Worm (Caenorhabditis elegans) whole organism, L3 larva: ENCODE results near the gene let-4.

Experiments
- R02D3.7 ChIP-seq: fragments of 150-350 bp; optimal IDR thresholded peaks from 2 replicates; lab custom pipeline; 2014; ENCODE audit warnings: missing biosample characterization, missing genetic modification characterization
- ZK546.5 ChIP-seq: sonication (generic microtip); optimal IDR thresholded peaks from 2 replicates; lab custom pipeline; 2017; ENCODE audit warnings: missing biosample characterization, missing genetic modification characterization
- aly-2 ChIP-seq: fragments of 150-350 bp; optimal IDR thresholded peaks from 2 replicates; lab custom pipeline; 2014; ENCODE audit warnings: missing biosample characterization, missing genetic modification characterization
- ama-1 ChIP-seq: fragments of 150-350 bp; optimal IDR thresholded peaks from 2 replicates; lab custom pipeline; 2018
- ceh-16 ChIP-seq: sonication (generic microtip); optimal IDR thresholded peaks from 2 replicates; lab custom pipeline; 2017; ENCODE audit warnings: missing biosample characterization, missing genetic modification characterization
- ceh-28 ChIP-seq: fragments of 150-350 bp; optimal IDR thresholded peaks from 2 replicates; lab custom pipeline; 2014; ENCODE audit warnings: missing biosample characterization, missing genetic modification reagents, missing genetic modification characterization
- ceh-82 ChIP-seq: fragments of 150-350 bp; optimal IDR thresholded peaks from 2 replicates; lab custom pipeline; 2014; ENCODE audit warnings: missing biosample characterization, missing genetic modification characterization
- ceh-9 ChIP-seq: sonication (generic microtip); optimal IDR thresholded peaks from 2 replicates; lab custom pipeline; 2018; ENCODE audit warnings: missing biosample characterization, missing genetic modification characterization
- daf-12 ChIP-seq: fragments of 150-350 bp; optimal IDR thresholded peaks from 2 replicates; lab custom pipeline; 2014; ENCODE audit warnings: missing biosample characterization, missing genetic modification reagents, missing genetic modification characterization
- egl-5 ChIP-seq: fragments of 150-350 bp; optimal IDR thresholded peaks from 2 replicates; lab custom pipeline; 2017; ENCODE audit warnings: missing biosample characterization, missing genetic modification reagents, missing genetic modification characterization, inconsistent platforms
- elt-2 ChIP-seq: sonication (generic microtip); optimal IDR thresholded peaks from 2 replicates; lab custom pipeline; 2016; ENCODE audit warnings: missing genetic modification reagents, mild to moderate bottlenecking, missing genetic modification characterization, missing compliant biosample characterization
- elt-3 ChIP-seq, 3 experiments: fragments of 150-350 bp in 1 of 3; sonication (generic microtip) in 2 of 3; optimal IDR thresholded peaks; 2 replicates in 2 of 3; 4 replicates in 1 of 3; lab custom pipeline; 2014 to 2017; ENCODE audit warnings: missing biosample characterization in 3 of 3, missing genetic modification characterization in 3 of 3
- eor-1 ChIP-seq, 2 experiments: fragments of 150-350 bp; optimal IDR thresholded peaks; 2 replicates each; lab custom pipeline; 2014 to 2018; ENCODE audit warnings: missing biosample characterization in 2 of 2, missing genetic modification characterization in 2 of 2
- fkh-10 ChIP-seq: sonication (generic microtip); optimal IDR thresholded peaks from 2 replicates; lab custom pipeline; 2017; ENCODE audit warnings: missing biosample characterization, missing genetic modification reagents, missing genetic modification characterization
- jun-1 ChIP-seq: fragments of 150-350 bp; optimal IDR thresholded peaks from 2 replicates; lab custom pipeline; 2014; ENCODE audit warnings: missing biosample characterization, missing genetic modification reagents, missing genetic modification characterization
- lin-15B ChIP-seq: fragments of 150-350 bp; optimal IDR thresholded peaks from 2 replicates; lab custom pipeline; 2014; ENCODE audit warnings: missing biosample characterization, missing genetic modification characterization
- lin-39 ChIP-seq: fragments of 150-350 bp; optimal IDR thresholded peaks from 2 replicates; lab custom pipeline; 2018; ENCODE audit warnings: missing biosample characterization, missing genetic modification reagents, missing genetic modification characterization
- lsy-12 ChIP-seq: sonication (generic microtip); optimal IDR thresholded peaks from 2 replicates; lab custom pipeline; 2016; ENCODE audit warnings: mild to moderate bottlenecking, missing genetic modification characterization, missing compliant biosample characterization
- mdl-1 ChIP-seq: fragments of 150-350 bp; optimal IDR thresholded peaks from 2 replicates; lab custom pipeline; 2014; ENCODE audit warnings: missing biosample characterization, missing genetic modification characterization
- mml-1 ChIP-seq: fragments of 150-350 bp; sonication (generic microtip); optimal IDR thresholded peaks from 3 replicates; lab custom pipeline; 2014; ENCODE audit warnings: missing biosample characterization, missing genetic modification characterization
- nhr-11 ChIP-seq: fragments of 150-350 bp; optimal IDR thresholded peaks from 2 replicates; lab custom pipeline; 2014; ENCODE audit warnings: missing biosample characterization, missing genetic modification characterization
- nhr-12 ChIP-seq: fragments of 150-350 bp; optimal IDR thresholded peaks from 2 replicates; lab custom pipeline; 2014; ENCODE audit warnings: missing biosample characterization, missing genetic modification characterization
- nhr-23 ChIP-seq: fragments of 150-350 bp; optimal IDR thresholded peaks from 2 replicates; lab custom pipeline; 2014; ENCODE audit warnings: missing biosample characterization, missing genetic modification reagents, missing genetic modification characterization
- nhr-237 ChIP-seq: fragments of 150-350 bp; optimal IDR thresholded peaks from 2 replicates; lab custom pipeline; 2014; ENCODE audit warnings: missing biosample characterization, missing genetic modification characterization
- nhr-25 ChIP-seq: sonication (generic microtip); optimal IDR thresholded peaks from 2 replicates; lab custom pipeline; 2017; ENCODE audit warnings: missing biosample characterization, missing genetic modification characterization
- nhr-28 ChIP-seq: fragments of 150-350 bp; optimal IDR thresholded peaks from 2 replicates; lab custom pipeline; 2014; ENCODE audit warnings: missing biosample characterization, missing genetic modification characterization
- nhr-43 ChIP-seq: sonication (generic microtip); optimal IDR thresholded peaks from 2 replicates; lab custom pipeline; 2016; ENCODE audit warnings: mild to moderate bottlenecking, missing genetic modification characterization, missing compliant biosample characterization; ENCODE audit not compliant: poor library complexity, severe bottlenecking
- nhr-67 ChIP-seq: fragments of 150-350 bp; optimal IDR thresholded peaks from 2 replicates; lab custom pipeline; 2014; ENCODE audit warnings: missing biosample characterization, missing genetic modification characterization
- nhr-77 ChIP-seq: fragments of 150-350 bp; optimal IDR thresholded peaks from 2 replicates; lab custom pipeline; 2014; ENCODE audit warnings: missing biosample characterization, missing genetic modification characterization
- pha-4 ChIP-seq: fragments of 150-350 bp; optimal IDR thresholded peaks from 2 replicates; lab custom pipeline; 2014; ENCODE audit warnings: missing biosample characterization, missing genetic modification reagents, missing genetic modification characterization
- pqm-1 ChIP-seq: fragments of 150-350 bp; optimal IDR thresholded peaks from 2 replicates; lab custom pipeline; 2017; ENCODE audit warnings: missing biosample characterization, missing genetic modification characterization, inconsistent platforms
- sea-2 ChIP-seq: fragments of 150-350 bp; sonication (generic microtip); optimal IDR thresholded peaks from 4 replicates; lab custom pipeline; 2014; ENCODE audit warnings: missing biosample characterization, missing genetic modification reagents, missing genetic modification characterization
- skn-1 ChIP-seq: fragments of 150-350 bp; optimal IDR thresholded peaks from 2 replicates; lab custom pipeline; 2014; ENCODE audit warnings: missing biosample characterization, missing genetic modification characterization
- snpc-4 ChIP-seq: fragments of 150-350 bp; optimal IDR thresholded peaks from 2 replicates; lab custom pipeline; 2014; ENCODE audit warnings: missing biosample characterization, missing genetic modification characterization
- tbx-2 ChIP-seq: sonication (generic microtip); optimal IDR thresholded peaks from 2 replicates; lab custom pipeline; 2016; ENCODE audit warnings: mild to moderate bottlenecking, missing genetic modification characterization, missing compliant biosample characterization
- unc-62 ChIP-seq: fragments of 150-350 bp; sonication (generic microtip); optimal IDR thresholded peaks from 4 replicates; lab custom pipeline; 2014; ENCODE audit warnings: missing biosample characterization, missing genetic modification reagents, missing genetic modification characterization
- zag-1 ChIP-seq: fragments of 150-350 bp; optimal IDR thresholded peaks from 2 replicates; lab custom pipeline; 2014; ENCODE audit warnings: missing biosample characterization, missing genetic modification characterization
- ztf-11 ChIP-seq: fragments of 150-350 bp; optimal IDR thresholded peaks from 2 replicates; lab custom pipeline; 2014; ENCODE audit warnings: missing biosample characterization, missing genetic modification characterization
- ztf-4 ChIP-seq: fragments of 150-350 bp; optimal IDR thresholded peaks from 2 replicates; lab custom pipeline; 2014; ENCODE audit warnings: missing biosample characterization, missing genetic modification characterization

Gene let-4

ce11 chrX:14539468-14539867 lies 38.3 kb upstream of the let-4 start:
- no peak for TF ChIP-seq mml-1 (tag; lab: Kevin White, UChicago)
- peak; percentile 75 for TF ChIP-seq pqm-1 (tag; lab: Kevin White, UChicago)
- TF ChIP-seq elt-2 (tag; lab: Kevin White, UChicago) = peak; percentile 80
- TF ChIP-seq, all 47 proteins: peak for 2

DNA sequence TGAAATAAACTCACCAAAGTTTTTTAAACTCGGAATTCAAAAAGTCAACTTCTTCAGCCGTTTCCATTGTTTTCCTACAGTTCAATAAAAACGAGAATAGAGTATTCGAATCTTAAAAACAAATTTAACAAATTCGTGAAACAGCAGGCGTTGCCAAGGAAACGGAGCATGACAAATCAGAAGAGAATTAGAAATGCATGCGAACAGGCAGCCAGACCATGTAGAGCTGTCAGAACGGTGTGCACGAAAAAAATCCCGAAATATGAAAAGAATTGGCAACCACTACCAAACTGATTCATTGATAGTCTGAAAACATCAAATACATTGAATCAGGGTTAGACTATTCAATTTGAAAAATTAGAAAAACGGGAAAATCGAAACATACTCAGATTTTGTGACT lies 35.7 kb upstream of the let-4 start, which contains the start of gene fbxa-81:
TSS of gene fbxa-81 (minus strand) at position 101 of the 400 bp plus-strand sequence.
- TF ChIP-seq nhr-25 (no peak), unc-62 (no peak), nhr-12 (tag; lab: Kevin White, UChicago) (no peak), elt-3 (tag; optimal IDR thresholded peaks at IDR 0.05; lab: Kevin White, UChicago) (no peak), tbx-2 (tag; lab: Kevin White, UChicago) (no peak), snpc-4 (tag; lab: Kevin White, UChicago) (no peak)

DNA sequence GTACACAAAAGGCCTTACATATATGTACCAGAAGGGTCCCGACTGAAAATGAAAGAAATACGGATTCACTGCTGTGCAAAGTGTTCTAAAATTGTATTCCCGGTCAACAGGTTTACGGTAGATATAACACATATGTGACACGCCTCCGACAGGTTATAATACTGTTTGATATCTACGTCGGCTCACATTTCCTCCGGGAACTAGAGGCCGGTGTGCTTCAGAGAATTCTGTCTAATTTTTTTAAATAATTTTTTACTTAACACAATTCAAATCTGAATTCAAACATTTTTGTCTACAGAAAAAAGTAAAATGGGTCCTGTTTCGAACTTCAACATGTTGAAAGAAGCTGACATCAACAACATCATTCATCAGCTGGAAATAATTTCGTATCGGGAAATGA lies 34.5 kb upstream of the let-4 start, which contains the start of gene T24C2.3:
TSS of gene T24C2.3 (plus strand) at position 301 of the 400 bp plus-strand sequence.
- TF ChIP-seq daf-12 (tag; lab: Kevin White, UChicago) (no peak), jun-1 (tag; lab: Kevin White, UChicago) (no peak), skn-1 (tag; lab: Kevin White, UChicago) (no peak), nhr-23 (tag; lab: Kevin White, UChicago) (no peak), ZK546.5 (tag; lab: Kevin White, UChicago) (no peak), nhr-28 (tag; lab: Kevin White, UChicago) (no peak)

- TF ChIP-seq pha-4 (tag; lab: Kevin White, UChicago) (no peak), nhr-77 (no peak), aly-2 (tag; lab: Kevin White, UChicago) (no peak), ztf-11 (tag; lab: Kevin White, UChicago) (no peak), ceh-28 (no peak), nhr-23 (tag; lab: Kevin White, UChicago) (no peak)
- TF ChIP-seq, all 47 proteins: peak for 0
These were observed 32.2 kb upstream of the let-4 start, which contains the start of gene enri-2 for ce11 chrX:14545543-14545942. Gene enri-2 (plus strand): TSS chrX:14545843.

DNA sequence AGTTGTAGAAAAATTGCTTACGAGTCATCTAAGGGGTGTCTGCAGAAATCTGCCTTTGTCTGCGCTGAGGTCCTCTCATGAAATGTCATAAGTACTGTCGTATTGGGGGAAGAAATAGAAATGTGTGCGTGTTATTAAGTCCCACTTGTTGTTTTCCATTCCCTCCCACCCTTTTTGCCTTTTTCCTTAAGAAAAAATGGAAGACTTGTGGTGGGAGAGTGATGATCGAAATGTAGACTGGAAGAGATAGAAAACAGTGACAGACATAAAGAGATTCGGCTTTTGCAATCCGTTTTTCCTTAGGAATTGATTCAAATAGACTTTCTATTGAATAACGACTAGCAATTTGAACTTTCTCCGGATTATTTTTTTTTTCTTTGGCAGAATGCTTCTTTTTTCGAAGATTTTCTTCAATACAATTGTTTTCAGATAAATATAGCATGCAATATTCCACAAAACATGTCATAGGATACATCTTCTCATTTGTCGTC lies 28.0 kb upstream of the let-4 start, which contains the start of gene ram-5:
TSS of gene ram-5 (plus strand) at position 441 of the 491 bp plus-strand sequence.
- TF ChIP-seq nhr-237 (tag; lab: Kevin White, UChicago) = no peak
- TF ChIP-seq pha-4 (tag; lab: Kevin White, UChicago) = no peak
- TF ChIP-seq ceh-82 (tag; lab: Kevin White, UChicago) = no peak
- TF ChIP-seq R02D3.7 (tag; lab: Kevin White, UChicago) = no peak
- no peak for TF ChIP-seq zag-1 (tag; lab: Kevin White, UChicago)
- no peak for TF ChIP-seq sea-2 (GFP tag; lab: Kevin White, UChicago)
- TF ChIP-seq nhr-28 (tag; lab: Kevin White, UChicago) = no peak
- no peak for TF ChIP-seq egl-5
- no peak for TF ChIP-seq nhr-67 (tag; lab: Kevin White, UChicago)

DNA sequence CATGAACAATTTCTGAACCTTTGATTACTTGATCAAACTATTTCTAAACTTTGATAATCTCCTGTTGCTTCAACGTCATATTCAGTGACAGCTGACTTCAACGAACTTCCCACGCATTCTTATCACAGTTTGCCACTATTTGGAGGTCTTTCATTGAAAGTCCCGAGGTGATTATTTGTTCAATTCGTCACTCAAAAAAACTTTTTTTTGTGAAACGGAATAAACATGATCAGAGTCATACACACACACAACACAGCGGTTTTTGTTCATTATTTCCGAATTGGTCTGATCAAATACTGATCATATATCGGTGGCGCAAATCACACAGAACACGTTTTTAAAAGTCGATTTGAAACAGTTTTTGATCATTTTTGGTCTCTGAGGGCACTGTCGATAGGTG lies 21.3 kb upstream of the let-4 start:
- TF ChIP-seq lin-39 (no peak), ceh-82 (tag; lab: Kevin White, UChicago) (no peak), unc-62 (no peak), fkh-10 (GFP tag; lab: Kevin White, UChicago) (no peak)

ce11 chrX:14557352-14557935 lies 20.3 kb upstream of the let-4 start:
- peak; percentile 38 for TF ChIP-seq nhr-43 (tag; lab: Kevin White, UChicago)
- TF ChIP-seq ceh-16 = no peak
- no peak for TF ChIP-seq aly-2 (tag; lab: Kevin White, UChicago)
- no peak for TF ChIP-seq ama-1 (lab: Kevin White, UChicago)
- TF ChIP-seq mdl-1 (tag; lab: Kevin White, UChicago) = peak; percentile 10
- no peak for TF ChIP-seq eor-1 (tag; optimal IDR thresholded peaks at IDR 0.05; lab: Kevin White, UChicago)
- TF ChIP-seq nhr-11 (tag; lab: Kevin White, UChicago) = no peak
- no peak for TF ChIP-seq mml-1 (tag; lab: Kevin White, UChicago)
- TF ChIP-seq ceh-9 (tag; lab: Kevin White, UChicago) = no peak
- no peak for TF ChIP-seq jun-1 (tag; lab: Kevin White, UChicago)
- TF ChIP-seq nhr-25 = no peak
- TF ChIP-seq nhr-12 (tag; lab: Kevin White, UChicago) = no peak
- no peak for TF ChIP-seq nhr-67 (tag; lab: Kevin White, UChicago)
- peak; percentile 10 for TF ChIP-seq nhr-23 (tag; lab: Kevin White, UChicago)
- peak; percentile 5 for TF ChIP-seq zag-1 (tag; lab: Kevin White, UChicago)
- TF ChIP-seq lin-15B (tag; lab: Kevin White, UChicago) = no peak
- TF ChIP-seq lsy-12 (tag; lab: Kevin White, UChicago) = peak; percentile 13
- no peak for TF ChIP-seq elt-3 (tag; optimal IDR thresholded peaks at IDR 0.05; lab: Kevin White, UChicago)
- no peak for TF ChIP-seq egl-5
- no peak for TF ChIP-seq nhr-237 (tag; lab: Kevin White, UChicago)
- no peak for TF ChIP-seq ztf-11 (tag; lab: Kevin White, UChicago)
- no peak for TF ChIP-seq ztf-4
- no peak for TF ChIP-seq R02D3.7 (tag; lab: Kevin White, UChicago)
